Worm (Caenorhabditis elegans) whole organism, early embryonic: ENCODE results near the gene athp-1.

Experiments
- B0310.2 ChIP-seq: sonication (generic microtip); optimal IDR thresholded peaks from 2 replicates; lab custom pipeline; 2016; ENCODE audit warnings: mild to moderate bottlenecking, missing genetic modification characterization, missing compliant biosample characterization
- aly-1 ChIP-seq: sonication (generic microtip); optimal IDR thresholded peaks from 2 replicates; lab custom pipeline; 2016; ENCODE audit warnings: missing genetic modification characterization, missing compliant biosample characterization
- ama-1 ChIP-seq: fragments of 150-350 bp; optimal IDR thresholded peaks from 2 replicates; lab custom pipeline; 2014
- flt-1 ChIP-seq: fragments of 200-800 bp; sonication (Bioruptor generic); IDR thresholded peaks from 2 replicates; pipeline ENCODE4 v1.3.6; 2022; ENCODE audit warnings: missing genetic modification characterization, missing compliant biosample characterization
- tbx-37 ChIP-seq: fragments of 200-800 bp; sonication (Bioruptor generic); conservative IDR thresholded peaks from 2 replicates; pipeline ENCODE4 v1.3.6; 2022; ENCODE audit warnings: missing genetic modification reagents, missing genetic modification characterization, missing compliant biosample characterization
- tra-4 ChIP-seq: sonication (generic microtip); optimal IDR thresholded peaks from 2 replicates; lab custom pipeline; 2017; ENCODE audit warnings: missing genetic modification characterization, missing compliant biosample characterization

DNA sequence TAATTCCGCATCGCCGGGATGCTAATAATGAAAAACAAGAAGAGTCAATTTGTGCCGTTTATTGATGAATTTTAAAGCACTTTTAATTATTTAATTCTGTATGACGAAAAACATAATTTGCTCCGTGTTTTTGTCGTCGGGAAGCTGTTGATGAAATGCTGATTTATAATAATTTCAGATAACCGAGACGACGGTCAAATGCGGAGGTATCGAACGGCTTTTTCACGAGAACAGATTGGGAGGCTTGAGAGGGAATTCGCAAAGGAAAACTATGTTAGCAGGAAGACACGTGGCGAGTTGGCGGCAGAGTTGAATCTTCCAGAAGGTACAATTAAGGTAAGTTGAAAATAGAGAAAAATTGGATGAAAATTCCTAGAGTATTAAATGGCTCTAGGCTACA is 42.0 kb downstream of the athp-1 start:
- no peak for TF ChIP-seq B0310.2 (tag; lab: Kevin White, UChicago)
- no peak for TF ChIP-seq tbx-37 (GFP tag; lab: Robert Waterston, UW)
- no peak for TF ChIP-seq tra-4 (tag; lab: Kevin White, UChicago)
- no peak for TF ChIP-seq flt-1 (GFP tag; lab: Robert Waterston, UW)
- no peak for TF ChIP-seq ama-1 (lab: Kevin White, UChicago)
- TF ChIP-seq aly-1 (tag; lab: Kevin White, UChicago), result no peak
